Fruit fly (Drosophila melanogaster) whole organism, embryonic: Measurements from ENCODE around the gene Neto.

Experiments used
- Asciz ChIP-seq: fragments of 200-800 bp; sonication (Bioruptor generic); optimal IDR thresholded peaks from 2 replicates; lab custom pipeline; 2017; ENCODE audit warnings: missing biosample characterization, mild to moderate bottlenecking, missing genetic modification characterization, missing genetic modification reagents
- Blimp-1 ChIP-seq: fragments of 200-800 bp; sonication (Bioruptor generic); optimal IDR thresholded peaks from 3 replicates; lab custom pipeline; 2018; ENCODE audit warnings: missing biosample characterization, missing genetic modification characterization, mild to moderate bottlenecking, moderate library complexity, missing genetic modification reagents
- CG1024 ChIP-seq: fragments of 200-800 bp; sonication (Bioruptor generic); IDR thresholded peaks from 2 replicates; pipeline ENCODE4 v1.3.6; 2022; ENCODE audit warnings: missing biosample characterization, missing genetic modification characterization
- CG10543 ChIP-seq: fragments of 200-800 bp; sonication (Bioruptor generic); optimal IDR thresholded peaks from 3 replicates; lab custom pipeline; 2017; ENCODE audit warnings: missing biosample characterization, mild to moderate bottlenecking, missing genetic modification characterization, moderate library complexity
- CG11247 ChIP-seq: fragments of 200-800 bp; sonication (Bioruptor generic); IDR thresholded peaks from 2 replicates; pipeline ENCODE4 v1.3.6; 2022; ENCODE audit warnings: missing biosample characterization, missing genetic modification characterization
- CG11504 ChIP-seq: fragments of 200-800 bp; sonication (Bioruptor generic); optimal IDR thresholded peaks from 3 replicates; lab custom pipeline; 2019; ENCODE audit warnings: missing biosample characterization, mild to moderate bottlenecking, missing genetic modification characterization, moderate library complexity
- CG12236 ChIP-seq: fragments of 200-800 bp; sonication (Bioruptor generic); optimal IDR thresholded peaks from 2 replicates; lab custom pipeline; 2016; ENCODE audit warnings: missing biosample characterization, missing genetic modification characterization
- CG12942 ChIP-seq: fragments of 200-800 bp; sonication (Bioruptor generic); optimal IDR thresholded peaks from 3 replicates; lab custom pipeline; 2016; ENCODE audit warnings: missing biosample characterization, missing genetic modification characterization
- CG14014 ChIP-seq: fragments of 200-800 bp; sonication (Bioruptor generic); IDR thresholded peaks from 2 replicates; pipeline ENCODE4 v1.3.6; 2022; ENCODE audit warnings: missing biosample characterization, missing genetic modification characterization
- CG15601 ChIP-seq: fragments of 200-800 bp; sonication (Bioruptor generic); optimal IDR thresholded peaks from 3 replicates; lab custom pipeline; 2019; ENCODE audit warnings: missing biosample characterization, mild to moderate bottlenecking, missing genetic modification characterization, moderate library complexity
- CG2116 ChIP-seq: fragments of 200-800 bp; sonication (Bioruptor generic); optimal IDR thresholded peaks from 3 replicates; lab custom pipeline; 2018; ENCODE audit warnings: missing biosample characterization, mild to moderate bottlenecking, missing genetic modification characterization
- CG30431 ChIP-seq: fragments of 200-800 bp; sonication (Bioruptor generic); optimal IDR thresholded peaks from 2 replicates; lab custom pipeline; 2017; ENCODE audit warnings: missing biosample characterization, missing genetic modification characterization
- CG3726 ChIP-seq: fragments of 200-800 bp; sonication (Bioruptor generic); IDR thresholded peaks from 3 replicates; pipeline ENCODE4, ENCODE4 v1.3.6; 2022; ENCODE audit warnings: missing biosample characterization, missing genetic modification characterization
- CG4328 ChIP-seq: fragments of 200-800 bp; sonication (Bioruptor generic); optimal IDR thresholded peaks from 3 replicates; lab custom pipeline; 2017; ENCODE audit warnings: missing biosample characterization, missing genetic modification reagents, missing genetic modification characterization
- CG4404 ChIP-seq: fragments of 200-800 bp; sonication (Bioruptor generic); IDR thresholded peaks from 2 replicates; pipeline ENCODE4 v1.3.6; 2022; ENCODE audit warnings: missing biosample characterization, missing genetic modification characterization
- CG4820 ChIP-seq: fragments of 200-800 bp; sonication (Bioruptor generic); optimal IDR thresholded peaks from 3 replicates; lab custom pipeline; 2016; ENCODE audit warnings: missing biosample characterization, missing genetic modification characterization
- CG5180 ChIP-seq: fragments of 200-800 bp; sonication (Bioruptor generic); optimal IDR thresholded peaks from 3 replicates; lab custom pipeline; 2017; ENCODE audit warnings: missing biosample characterization, missing genetic modification characterization, mild to moderate bottlenecking, moderate library complexity, missing genetic modification reagents
- CG5245 ChIP-seq: fragments of 200-800 bp; sonication (Bioruptor generic); optimal IDR thresholded peaks from 3 replicates; lab custom pipeline; 2016; ENCODE audit warnings: missing biosample characterization, missing genetic modification characterization
- CG6683 ChIP-seq: fragments of 200-800 bp; sonication (Bioruptor generic); optimal IDR thresholded peaks from 2 replicates; lab custom pipeline; 2017; ENCODE audit warnings: missing biosample characterization, mild to moderate bottlenecking, missing genetic modification characterization, missing genetic modification reagents
- CG8281 ChIP-seq: fragments of 200-800 bp; sonication (Bioruptor generic); optimal IDR thresholded peaks from 2 replicates; lab custom pipeline; 2018; ENCODE audit warnings: missing biosample characterization, mild to moderate bottlenecking, missing genetic modification characterization, moderate library complexity
- CG9876 ChIP-seq: fragments of 200-800 bp; sonication (Bioruptor generic); optimal IDR thresholded peaks from 2 replicates; lab custom pipeline; 2016; ENCODE audit warnings: missing biosample characterization, missing genetic modification characterization
- CkIIα-i1 ChIP-seq: fragments of 200-800 bp; sonication (Bioruptor generic); IDR thresholded peaks from 2 replicates; pipeline ENCODE4 v1.3.6; 2022; ENCODE audit warnings: missing biosample characterization, missing genetic modification characterization
- Doc2 ChIP-seq: fragments of 200-800 bp; sonication (Bioruptor generic); IDR thresholded peaks from 2 replicates; pipeline ENCODE4 v1.3.6; 2022; ENCODE audit warnings: missing biosample characterization, missing genetic modification characterization
- Nf-YB ChIP-seq: fragments of 200-800 bp; sonication (Bioruptor generic); optimal IDR thresholded peaks from 3 replicates; lab custom pipeline; 2019; ENCODE audit warnings: missing biosample characterization, mild to moderate bottlenecking, missing genetic modification characterization, moderate library complexity
- Sin3A ChIP-seq: fragments of >200 bp; optimal IDR thresholded peaks from 2 replicates; lab custom pipeline; 2018
- Sry-β ChIP-seq: fragments of 200-800 bp; sonication (Bioruptor generic); optimal IDR thresholded peaks from 2 replicates; lab custom pipeline; 2018; ENCODE audit warnings: missing biosample characterization, mild to moderate bottlenecking, missing genetic modification characterization, moderate library complexity
- Xbp1 ChIP-seq: fragments of 200-800 bp; sonication (Bioruptor generic); optimal IDR thresholded peaks from 3 replicates; lab custom pipeline; 2016; ENCODE audit warnings: missing biosample characterization, mild to moderate bottlenecking, missing genetic modification characterization
- YL-1 ChIP-seq: fragments of 200-800 bp; sonication (Bioruptor generic); optimal IDR thresholded peaks from 3 replicates; lab custom pipeline; 2017; ENCODE audit warnings: missing biosample characterization, mild to moderate bottlenecking, missing genetic modification characterization
- amos ChIP-seq: fragments of 200-800 bp; sonication (Bioruptor generic); IDR thresholded peaks from 2 replicates; pipeline ENCODE4 v1.3.6; 2022; ENCODE audit warnings: missing biosample characterization, missing genetic modification characterization; ENCODE audit not compliant: partially characterized antibody
- br ChIP-seq: fragments of >200 bp; optimal IDR thresholded peaks from 2 replicates; lab custom pipeline; 2017
- btn ChIP-seq: fragments of 200-800 bp; sonication (Bioruptor generic); optimal IDR thresholded peaks from 2 replicates; lab custom pipeline; 2016; ENCODE audit warnings: missing biosample characterization, missing genetic modification characterization
- chinmo ChIP-seq: fragments of 200-800 bp; sonication (Bioruptor generic); IDR thresholded peaks from 4 replicates; pipeline ENCODE4 v1.3.6; 2022; ENCODE audit warnings: missing biosample characterization, missing genetic modification characterization; ENCODE audit not compliant: partially characterized antibody
- dysf ChIP-seq: fragments of 200-800 bp; sonication (Bioruptor generic); IDR thresholded peaks from 3 replicates; pipeline ENCODE4 v1.3.6; 2022; ENCODE audit warnings: missing biosample characterization, missing genetic modification characterization
- eve ChIP-seq, 2 experiments: fragments of >200 bp; optimal IDR thresholded peaks; 2 replicates each; lab custom pipeline; 2017; ENCODE audit warnings: missing biosample characterization in 2 of 2, missing genetic modification characterization in 2 of 2
- eyg ChIP-seq: fragments of 200-800 bp; sonication (Bioruptor generic); optimal IDR thresholded peaks from 3 replicates; lab custom pipeline; 2016; ENCODE audit warnings: missing biosample characterization, missing genetic modification characterization
- gce ChIP-seq: fragments of 200-800 bp; sonication (Bioruptor generic); IDR thresholded peaks from 3 replicates; pipeline ENCODE4 v1.3.6; 2022; ENCODE audit warnings: missing biosample characterization, missing genetic modification characterization
- gem ChIP-seq: fragments of 200-800 bp; sonication (Bioruptor generic); optimal IDR thresholded peaks from 2 replicates; lab custom pipeline; 2019; ENCODE audit warnings: missing biosample characterization, mild to moderate bottlenecking, missing genetic modification characterization, moderate library complexity
- inv ChIP-seq: fragments of 200-800 bp; sonication (Bioruptor generic); IDR thresholded peaks from 2 replicates; pipeline ENCODE4 v1.3.6; 2022; ENCODE audit warnings: missing biosample characterization, missing genetic modification characterization; ENCODE audit not compliant: partially characterized antibody
- lola ChIP-seq, 3 experiments: fragments of >200 bp in 2 of 3; fragments of 200-800 bp in 1 of 3; sonication (Bioruptor generic) in 1 of 3; optimal IDR thresholded peaks; 2 replicates each; lab custom pipeline; 2017 to 2019; ENCODE audit warnings: missing biosample characterization in 3 of 3, missing genetic modification characterization in 3 of 3, mild to moderate bottlenecking in 1 of 3, moderate library complexity in 1 of 3
- mirr ChIP-seq: fragments of 200-800 bp; sonication (Bioruptor generic); optimal IDR thresholded peaks from 3 replicates; lab custom pipeline; 2018; ENCODE audit warnings: missing biosample characterization, mild to moderate bottlenecking, missing genetic modification characterization
- odd ChIP-seq: fragments of 200-800 bp; sonication (Bioruptor generic); optimal IDR thresholded peaks from 2 replicates; lab custom pipeline; 2017; ENCODE audit warnings: missing biosample characterization, mild to moderate bottlenecking, missing genetic modification characterization
- peb ChIP-seq: fragments of 200-800 bp; sonication (Bioruptor generic); IDR thresholded peaks from 2 replicates; pipeline ENCODE4 v1.3.6; 2022; ENCODE audit warnings: missing biosample characterization, missing genetic modification characterization
- schlank ChIP-seq: fragments of 200-800 bp; sonication (Bioruptor generic); optimal IDR thresholded peaks from 2 replicates; lab custom pipeline; 2018; ENCODE audit warnings: missing biosample characterization, mild to moderate bottlenecking, missing genetic modification characterization
- so ChIP-seq: fragments of 200-800 bp; sonication (Bioruptor generic); IDR thresholded peaks from 3 replicates; pipeline ENCODE4 v1.3.6; 2022; ENCODE audit warnings: missing biosample characterization, missing genetic modification characterization
- tap ChIP-seq: fragments of 200-800 bp; optimal IDR thresholded peaks from 3 replicates; lab custom pipeline; 2019; ENCODE audit warnings: missing biosample characterization, mild to moderate bottlenecking, missing genetic modification characterization, moderate library complexity
- tin ChIP-seq: fragments of 200-800 bp; sonication (Bioruptor generic); optimal IDR thresholded peaks from 3 replicates; lab custom pipeline; 2016; ENCODE audit warnings: missing biosample characterization, missing genetic modification characterization
- tx ChIP-seq: fragments of 200-800 bp; sonication (Bioruptor generic); optimal IDR thresholded peaks from 2 replicates; lab custom pipeline; 2016; ENCODE audit warnings: missing biosample characterization, missing genetic modification characterization
- vnd ChIP-seq: fragments of 200-800 bp; sonication (Bioruptor generic); IDR thresholded peaks from 3 replicates; pipeline ENCODE4 v1.3.6; 2022; ENCODE audit warnings: missing biosample characterization, missing genetic modification characterization; ENCODE audit not compliant: partially characterized antibody
- zf30C ChIP-seq: fragments of 200-800 bp; sonication (Bioruptor generic); optimal IDR thresholded peaks from 3 replicates; lab custom pipeline; 2018; ENCODE audit warnings: missing biosample characterization, mild to moderate bottlenecking, missing genetic modification characterization

Gene Neto

DNA sequence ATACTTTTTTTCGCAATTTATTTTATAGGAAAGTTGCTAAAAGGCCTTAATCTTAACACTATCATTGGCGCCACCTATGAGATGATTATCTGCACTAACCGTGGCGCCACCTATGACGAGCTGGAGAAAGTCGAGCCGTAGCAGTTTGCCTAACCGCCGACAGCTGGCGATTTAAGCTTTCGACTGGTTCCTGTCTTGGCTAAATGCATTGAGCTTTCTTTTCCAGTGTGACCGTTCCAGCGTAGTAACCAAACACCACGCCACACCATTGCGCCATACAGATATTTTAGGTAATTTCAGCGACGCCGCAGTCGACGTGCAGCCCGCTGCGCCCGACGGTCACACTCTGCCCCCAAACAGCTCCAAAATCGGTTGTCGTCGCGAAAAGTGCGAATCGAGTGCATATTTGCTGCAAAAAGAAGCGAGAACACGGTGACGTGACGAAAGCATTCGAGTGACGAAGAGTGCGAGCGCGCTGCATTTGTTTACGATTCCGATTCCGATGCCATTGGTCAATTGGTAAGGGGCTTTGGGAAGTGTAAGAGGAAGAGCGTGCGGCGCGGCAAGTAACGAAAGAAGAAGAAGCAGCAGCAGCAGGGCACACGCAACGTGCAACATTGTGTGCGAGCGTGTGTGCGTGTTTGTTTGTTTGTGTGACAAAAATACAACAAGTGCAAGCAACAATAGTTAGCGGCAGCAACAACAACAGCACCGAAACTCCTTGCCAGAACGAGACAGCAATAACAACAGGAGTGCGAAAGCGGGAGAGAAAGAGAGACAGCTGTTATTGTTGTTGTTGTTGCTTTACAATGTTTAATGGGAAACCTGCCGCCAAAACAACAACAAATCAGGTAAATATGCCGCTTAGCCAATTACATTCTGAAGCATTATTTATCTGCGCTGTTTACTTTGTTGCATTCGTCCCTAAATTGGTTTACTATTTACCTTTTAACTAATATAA is 118.1 kb downstream of the Neto start, which contains the start of the genes CG46311 and Tpst (continued):
- TF ChIP-seq CkIIα-i1 (GFP tag; lab: Robert Waterston, UW) (no peak), tx (no peak), CG15601 (tag; lab: Kevin White, UChicago) (peak; percentile 26), odd (GFP tag; lab: Kevin White, UChicago) (no peak), schlank (no peak), tap (no peak), amos (GFP tag; lab: Robert Waterston, UW) (peak; percentile 59), CG4820 (GFP tag; lab: Kevin White, UChicago) (peak; percentile 50), CG14014 (GFP tag; lab: Robert Waterston, UW) (peak; percentile 74), CG3726 (GFP tag; lab: Robert Waterston, UW) (no peak), CG5245 (GFP tag; lab: Kevin White, UChicago) (peak; percentile 82), eve (GFP tag; optimal IDR thresholded peaks at IDR 0.05; lab: Kevin White, UChicago) (no peak), CG8281 (tag; lab: Kevin White, UChicago) (no peak), Sry-β (GFP tag; lab: Kevin White, UChicago) (no peak), dysf (peak; percentile 70), CG4404 (GFP tag; lab: Robert Waterston, UW) (peak; percentile 36; the same call in 1 of the 2 replicates), inv (GFP tag; lab: Robert Waterston, UW) (no peak), Asciz (GFP tag; lab: Kevin White, UChicago) (no peak), CG5180 (GFP tag; lab: Kevin White, UChicago) (no peak), CG4328 (GFP tag; lab: Kevin White, UChicago) (peak; percentile 44), btn (GFP tag; lab: Kevin White, UChicago) (no peak), CG11504 (peak; percentile 47), CG6683 (GFP tag; lab: Kevin White, UChicago) (no peak), CG30431 (GFP tag; lab: Kevin White, UChicago) (peak; percentile 28), lola (GFP tag; optimal IDR thresholded peaks at IDR 0.05; lab: Kevin White, UChicago) (no peak), CG11247 (GFP tag; lab: Robert Waterston, UW) (peak; percentile 84), eyg (GFP tag; lab: Kevin White, UChicago) (no peak), gce (GFP tag; lab: Robert Waterston, UW) (peak; percentile 47; the same call in 1 of the 3 replicates), Nf-YB (GFP tag; lab: Kevin White, UChicago) (peak; percentile 60), zf30C (GFP tag; lab: Kevin White, UChicago) (no peak), CG2116 (GFP tag; lab: Kevin White, UChicago) (peak; percentile 34), so (GFP tag; lab: Robert Waterston, UW) (no peak), CG12236 (GFP tag; lab: Kevin White, UChicago) (no peak), Xbp1 (peak; percentile 80), Sin3A (lab: Kevin White, UChicago) (peak; percentile 61), gem (tag; lab: Kevin White, UChicago) (peak; percentile 50), CG10543 (GFP tag; lab: Kevin White, UChicago) (peak; percentile 10), mirr (peak; percentile 12), Doc2 (GFP tag; lab: Robert Waterston, UW) (no peak), chinmo (0 out of 4 replicates have a peak, but pooled peaks have one; percentile 71), vnd (GFP tag; lab: Robert Waterston, UW) (no peak), CG12942 (GFP tag; lab: Kevin White, UChicago) (peak; percentile 57), Blimp-1 (GFP tag; lab: Kevin White, UChicago) (peak; percentile 34), peb (GFP tag; lab: Robert Waterston, UW) (peak; percentile 47), tin (GFP tag; lab: Kevin White, UChicago) (peak; percentile 76), YL-1 (GFP tag; lab: Kevin White, UChicago) (peak; percentile 66), br (lab: Kevin White, UChicago) (no peak), CG9876 (GFP tag; lab: Kevin White, UChicago) (peak; percentile 1), CG1024 (GFP tag; lab: Robert Waterston, UW) (peak; percentile 58)
